Fruit fly (Drosophila melanogaster) whole organism, embryonic: Measurements from ENCODE around the gene Ythdc1.
A peak's percentile ranks its signal among the peaks of the same experiment; 100 is the strongest.

Experiments
- Awh ChIP-seq: fragments of 200-800 bp; sonication (Bioruptor generic); IDR thresholded peaks from 2 replicates; pipeline ENCODE4, ENCODE4 v1.3.6; 2022; ENCODE audit warnings: missing biosample characterization, missing genetic modification characterization
- CG10209 ChIP-seq: fragments of 200-800 bp; sonication (Bioruptor generic); optimal IDR thresholded peaks from 3 replicates; lab custom pipeline; 2017; ENCODE audit warnings: missing biosample characterization, mild to moderate bottlenecking, missing genetic modification characterization, missing genetic modification reagents
- CG11560 ChIP-seq: fragments of 200-800 bp; sonication (Bioruptor generic); IDR thresholded peaks from 3 replicates; pipeline ENCODE4 v1.3.6; 2022; ENCODE audit warnings: missing biosample characterization, missing genetic modification characterization
- CG13123 ChIP-seq: fragments of 200-800 bp; sonication (Bioruptor generic); optimal IDR thresholded peaks from 2 replicates; lab custom pipeline; 2016; ENCODE audit warnings: missing biosample characterization, missing genetic modification characterization
- CG13296 ChIP-seq: fragments of 200-800 bp; sonication (Bioruptor generic); optimal IDR thresholded peaks from 3 replicates; lab custom pipeline; 2018; ENCODE audit warnings: missing biosample characterization, mild to moderate bottlenecking, missing genetic modification characterization
- CG15011 ChIP-seq: fragments of 200-800 bp; sonication (Bioruptor generic); optimal IDR thresholded peaks from 3 replicates; lab custom pipeline; 2018; ENCODE audit warnings: missing biosample characterization, mild to moderate bottlenecking, missing genetic modification characterization
- CG15696 ChIP-seq: fragments of 200-800 bp; sonication (Bioruptor generic); optimal IDR thresholded peaks from 2 replicates; lab custom pipeline; 2019; ENCODE audit warnings: missing biosample characterization, mild to moderate bottlenecking, missing genetic modification characterization, moderate library complexity
- CG17186 ChIP-seq: fragments of 200-800 bp; sonication (Bioruptor generic); optimal IDR thresholded peaks from 3 replicates; lab custom pipeline; 2017; ENCODE audit warnings: missing biosample characterization, missing genetic modification reagents, missing genetic modification characterization
- CG17829 ChIP-seq: fragments of 200-800 bp; optimal IDR thresholded peaks from 2 replicates; lab custom pipeline; 2019; ENCODE audit warnings: missing biosample characterization, mild to moderate bottlenecking, missing genetic modification characterization, moderate library complexity
- CG2889 ChIP-seq: fragments of 200-800 bp; sonication (Bioruptor generic); IDR thresholded peaks from 3 replicates; pipeline ENCODE4 v1.3.6; 2022; ENCODE audit warnings: missing biosample characterization, missing genetic modification characterization
- CG31224 ChIP-seq: fragments of 200-800 bp; sonication (Bioruptor generic); IDR thresholded peaks from 2 replicates; pipeline ENCODE4 v1.3.6; 2022; ENCODE audit warnings: missing biosample characterization, missing genetic modification characterization
- CG32767 ChIP-seq: fragments of 200-800 bp; sonication (Bioruptor generic); IDR thresholded peaks from 2 replicates; pipeline ENCODE4 v1.3.6; 2022; ENCODE audit warnings: missing biosample characterization, missing genetic modification characterization
- CG34422 ChIP-seq: fragments of 200-800 bp; sonication (Bioruptor generic); IDR thresholded peaks from 3 replicates; pipeline ENCODE4 v1.3.6; 2022; ENCODE audit warnings: missing biosample characterization, missing genetic modification characterization
- CG43689 ChIP-seq: fragments of 200-800 bp; sonication (Bioruptor generic); IDR thresholded peaks from 2 replicates; pipeline ENCODE4 v1.3.6; 2022; ENCODE audit warnings: missing biosample characterization, missing genetic modification characterization
- CG4617 ChIP-seq: fragments of 200-800 bp; sonication (Bioruptor generic); optimal IDR thresholded peaks from 3 replicates; lab custom pipeline; 2016; ENCODE audit warnings: missing biosample characterization, missing genetic modification characterization, borderline replicate concordance
- CG7556 ChIP-seq: fragments of 200-800 bp; sonication (Bioruptor generic); optimal IDR thresholded peaks from 2 replicates; lab custom pipeline; 2017; ENCODE audit warnings: missing biosample characterization, mild to moderate bottlenecking, missing genetic modification characterization
- CG8388 ChIP-seq: fragments of 200-800 bp; sonication (Bioruptor generic); optimal IDR thresholded peaks from 2 replicates; lab custom pipeline; 2019; ENCODE audit warnings: missing biosample characterization, mild to moderate bottlenecking, missing genetic modification characterization, moderate library complexity
- CG8924 ChIP-seq: fragments of 200-800 bp; optimal IDR thresholded peaks from 3 replicates; lab custom pipeline; 2019; ENCODE audit warnings: missing biosample characterization, mild to moderate bottlenecking, missing genetic modification characterization, moderate library complexity
- CrebB ChIP-seq: fragments of 200-800 bp; sonication (Bioruptor generic); optimal IDR thresholded peaks from 3 replicates; lab custom pipeline; 2018; ENCODE audit warnings: missing biosample characterization, mild to moderate bottlenecking, missing genetic modification characterization
- D19B ChIP-seq: fragments of 200-800 bp; sonication (Bioruptor generic); optimal IDR thresholded peaks from 2 replicates; lab custom pipeline; 2017; ENCODE audit warnings: missing biosample characterization, mild to moderate bottlenecking, missing genetic modification characterization
- Dbx ChIP-seq: fragments of 200-800 bp; sonication (Bioruptor generic); IDR thresholded peaks from 3 replicates; pipeline ENCODE4 v1.3.6; 2022; ENCODE audit warnings: missing biosample characterization, missing genetic modification characterization
- Dref ChIP-seq: fragments of 200-800 bp; sonication (Bioruptor generic); IDR thresholded peaks from 2 replicates; pipeline ENCODE4 v1.3.6; 2022; ENCODE audit warnings: missing biosample characterization, missing genetic modification characterization
- HLHmδ ChIP-seq: fragments of 200-800 bp; sonication (Bioruptor generic); optimal IDR thresholded peaks from 2 replicates; lab custom pipeline; 2018; ENCODE audit warnings: missing biosample characterization, mild to moderate bottlenecking, missing genetic modification characterization, moderate library complexity
- Hr3 ChIP-seq: fragments of 200-800 bp; sonication (Bioruptor generic); optimal IDR thresholded peaks from 3 replicates; lab custom pipeline; 2016; ENCODE audit warnings: missing biosample characterization, missing genetic modification characterization
- Hr78 ChIP-seq, 2 experiments: fragments of 200-800 bp in 1 of 2; fragments of >200 bp in 1 of 2; sonication (Bioruptor generic) in 1 of 2; optimal IDR thresholded peaks; 2 replicates each; lab custom pipeline; 2017 to 2019; ENCODE audit warnings: missing biosample characterization in 2 of 2, missing genetic modification characterization in 2 of 2, mild to moderate bottlenecking in 1 of 2, moderate library complexity in 1 of 2
- Ravus ChIP-seq: fragments of 200-800 bp; sonication (Bioruptor generic); IDR thresholded peaks from 2 replicates; pipeline ENCODE4 v1.3.6; 2022; ENCODE audit warnings: missing biosample characterization, missing genetic modification characterization
- Rx ChIP-seq: fragments of 200-800 bp; sonication (Bioruptor generic); IDR thresholded peaks from 2 replicates; pipeline ENCODE4 v1.3.6; 2022; ENCODE audit warnings: missing biosample characterization, missing genetic modification characterization
- Side ChIP-seq: fragments of 200-800 bp; sonication (Bioruptor generic); optimal IDR thresholded peaks from 2 replicates; lab custom pipeline; 2016; ENCODE audit warnings: missing biosample characterization, missing genetic modification characterization
- Trl ChIP-seq, 3 experiments: fragments of >200 bp in 2 of 3; fragments of 200-800 bp in 1 of 3; sonication (Bioruptor generic) in 1 of 3; optimal IDR thresholded peaks; 2 replicates in 1 of 3; 3 replicates in 2 of 3; lab custom pipeline; 2016 to 2017; ENCODE audit warnings: missing biosample characterization in 1 of 3, missing genetic modification characterization in 1 of 3
- YL-1 ChIP-seq: fragments of 200-800 bp; sonication (Bioruptor generic); optimal IDR thresholded peaks from 3 replicates; lab custom pipeline; 2017; ENCODE audit warnings: missing biosample characterization, mild to moderate bottlenecking, missing genetic modification characterization
- ac ChIP-seq: fragments of 200-800 bp; sonication (Bioruptor generic); optimal IDR thresholded peaks from 3 replicates; lab custom pipeline; 2017; ENCODE audit warnings: missing biosample characterization, mild to moderate bottlenecking, missing genetic modification characterization
- amos ChIP-seq: fragments of 200-800 bp; sonication (Bioruptor generic); IDR thresholded peaks from 2 replicates; pipeline ENCODE4 v1.3.6; 2022; ENCODE audit warnings: missing biosample characterization, missing genetic modification characterization; ENCODE audit not compliant: partially characterized antibody
- chm ChIP-seq: fragments of 200-800 bp; sonication (Bioruptor generic); IDR thresholded peaks from 2 replicates; pipeline ENCODE4 v1.3.6; 2022; ENCODE audit warnings: missing biosample characterization, missing genetic modification characterization
- ci ChIP-seq: fragments of 200-800 bp; sonication (Bioruptor generic); IDR thresholded peaks from 3 replicates; pipeline ENCODE4 v1.3.6; 2022; ENCODE audit warnings: missing biosample characterization, missing genetic modification characterization
- da ChIP-seq: fragments of 200-800 bp; sonication (Bioruptor generic); optimal IDR thresholded peaks from 2 replicates; lab custom pipeline; 2016; ENCODE audit warnings: missing biosample characterization, missing genetic modification characterization
- dmrt11E ChIP-seq: fragments of 200-800 bp; sonication (Bioruptor generic); optimal IDR thresholded peaks from 3 replicates; lab custom pipeline; 2018; ENCODE audit warnings: missing biosample characterization, mild to moderate bottlenecking, missing genetic modification characterization, moderate library complexity
- exex ChIP-seq: fragments of 200-800 bp; sonication (Bioruptor generic); optimal IDR thresholded peaks from 4 replicates; lab custom pipeline; 2018; ENCODE audit warnings: missing biosample characterization, mild to moderate bottlenecking, missing genetic modification characterization, moderate library complexity
- gcm2 ChIP-seq: fragments of 200-800 bp; sonication (Bioruptor generic); optimal IDR thresholded peaks from 2 replicates; lab custom pipeline; 2016; ENCODE audit warnings: missing biosample characterization, missing genetic modification characterization
- h ChIP-seq: fragments of >200 bp; optimal IDR thresholded peaks from 2 replicates; lab custom pipeline; 2017
- ham ChIP-seq: fragments of 200-800 bp; sonication (Bioruptor generic); IDR thresholded peaks from 2 replicates; pipeline ENCODE4 v1.3.6; 2022; ENCODE audit warnings: missing biosample characterization, missing genetic modification characterization
- jumu ChIP-seq: fragments of 200-800 bp; sonication (Bioruptor generic); optimal IDR thresholded peaks from 3 replicates; lab custom pipeline; 2016; ENCODE audit warnings: missing biosample characterization, missing genetic modification characterization
- lilli ChIP-seq: fragments of 200-800 bp; sonication (Bioruptor generic); optimal IDR thresholded peaks from 3 replicates; lab custom pipeline; 2016; ENCODE audit warnings: missing biosample characterization, missing genetic modification characterization
- nerfin-1 ChIP-seq: fragments of 200-800 bp; sonication (Bioruptor generic); optimal IDR thresholded peaks from 3 replicates; lab custom pipeline; 2019; ENCODE audit warnings: missing biosample characterization, mild to moderate bottlenecking, missing genetic modification characterization, moderate library complexity
- pan ChIP-seq, 4 experiments: fragments of >200 bp in 3 of 4; fragments of 200-800 bp in 1 of 4; sonication (Bioruptor generic) in 1 of 4; optimal IDR thresholded peaks in 3 of 4; IDR thresholded peaks in 1 of 4; 2 replicates each; pipeline versions ENCODE4 v1.3.6 to Lab custom; 2017 to 2022; ENCODE audit warnings: missing biosample characterization in 2 of 4, missing genetic modification characterization in 2 of 4, mixed read lengths in 1 of 4
- psq ChIP-seq: fragments of 200-800 bp; sonication (Bioruptor generic); optimal IDR thresholded peaks from 2 replicates; lab custom pipeline; 2017; ENCODE audit warnings: missing biosample characterization, missing genetic modification characterization
- slp2 ChIP-seq: fragments of 200-800 bp; sonication (Bioruptor generic); optimal IDR thresholded peaks from 2 replicates; lab custom pipeline; 2016; ENCODE audit warnings: missing biosample characterization, missing genetic modification characterization
- stwl ChIP-seq: fragments of 200-800 bp; sonication (Bioruptor generic); optimal IDR thresholded peaks from 3 replicates; lab custom pipeline; 2018; ENCODE audit warnings: missing biosample characterization, mild to moderate bottlenecking, missing genetic modification characterization, moderate library complexity

Gene Ythdc1

dm6 chr3L:3418207-3419086, 44.5 kb upstream of the Ythdc1 start (continued):
- peak; percentile 69 for TF ChIP-seq CG31224 (GFP tag; lab: Robert Waterston, UW)
- TF ChIP-seq ham (GFP tag; lab: Robert Waterston, UW) = peak; percentile 35; the same call in 1 of the 2 replicates

dm6 chr3L:3417759-3418158, 43.8 kb upstream of the Ythdc1 start:
- TF ChIP-seq CG7556 (GFP tag; lab: Kevin White, UChicago) (no peak), pan (optimal IDR thresholded peaks at IDR 0.05; lab: Kevin White, UChicago) (no peak), pan (GFP tag; optimal IDR thresholded peaks at IDR 0.05 in 1 of 2, IDR thresholded peaks at IDR 0.05 in 1 of 2) (no peak), slp2 (GFP tag; lab: Kevin White, UChicago) (no peak), Rx (GFP tag; lab: Robert Waterston, UW) (no peak), psq (GFP tag; lab: Kevin White, UChicago) (no peak), CG13296 (GFP tag; lab: Kevin White, UChicago) (no peak), chm (GFP tag; lab: Robert Waterston, UW) (peak; percentile 96), CG17829 (tag; lab: Kevin White, UChicago) (peak; percentile 14), CG11560 (tag; lab: Robert Waterston, UW) (no peak), CG17186 (GFP tag; lab: Kevin White, UChicago) (no peak), jumu (GFP tag; lab: Kevin White, UChicago) (no peak), CG43689 (no peak), D19B (GFP tag; lab: Kevin White, UChicago) (no peak), Hr78 (GFP tag; optimal IDR thresholded peaks at IDR 0.05; lab: Kevin White, UChicago) (no peak), CG34422 (peak; percentile 21; the same call in 1 of the 3 replicates), CG15011 (no peak), Awh (no peak), YL-1 (no peak), Dbx (0 out of 3 replicates have a peak, but pooled peaks have one; percentile 32), ac (GFP tag; lab: Kevin White, UChicago) (no peak), CrebB (tag; lab: Kevin White, UChicago) (peak; percentile 32), dmrt11E (tag; lab: Kevin White, UChicago) (no peak), CG10209 (no peak), CG4617 (no peak), CG13123 (GFP tag; lab: Kevin White, UChicago) (no peak), Trl (optimal IDR thresholded peaks at IDR 0.05; lab: Kevin White, UChicago) (no peak), Trl (GFP tag; optimal IDR thresholded peaks at IDR 0.05; lab: Kevin White, UChicago) (no peak), Hr3 (GFP tag; lab: Kevin White, UChicago) (no peak), CG8388 (GFP tag; lab: Kevin White, UChicago) (no peak), stwl (tag; lab: Kevin White, UChicago) (peak; percentile 10), Dref (GFP tag; lab: Robert Waterston, UW) (no peak), Side (GFP tag; lab: Kevin White, UChicago) (no peak), gcm2 (GFP tag; lab: Kevin White, UChicago) (no peak), CG2889 (GFP tag; lab: Robert Waterston, UW) (no peak), amos (GFP tag; lab: Robert Waterston, UW) (peak; percentile 31; the same call in 1 of the 2 replicates), ci (GFP tag; lab: Robert Waterston, UW) (0 out of 3 replicates have a peak, but pooled peaks have one; percentile 43), CG8924 (tag; lab: Kevin White, UChicago) (peak; percentile 26), h (no peak), HLHmδ (peak; percentile 68), Ravus (GFP tag; lab: Robert Waterston, UW) (no peak), lilli (GFP tag; lab: Kevin White, UChicago) (no peak), nerfin-1 (no peak), CG15696 (no peak), da (GFP tag; lab: Kevin White, UChicago) (no peak), CG32767 (no peak), exex (tag; lab: Kevin White, UChicago) (no peak)
